Fruit fly (Drosophila melanogaster) whole organism, wandering third instar larva: Measurements from ENCODE around the gene CG13616.

Experiments used
- Abd-B ChIP-seq: fragments of >200 bp; optimal IDR thresholded peaks from 2 replicates; lab custom pipeline; 2017; ENCODE audit warnings: missing biosample characterization, missing genetic modification characterization
- CG32264 ChIP-seq: fragments of 200-800 bp; sonication (Bioruptor generic); optimal IDR thresholded peaks from 2 replicates; lab custom pipeline; 2016; ENCODE audit warnings: missing biosample characterization, missing genetic modification characterization
- CG9705 ChIP-seq: fragments of 200-800 bp; sonication (Bioruptor generic); optimal IDR thresholded peaks from 2 replicates; lab custom pipeline; 2018; ENCODE audit warnings: missing biosample characterization, mild to moderate bottlenecking, missing genetic modification characterization
- CrebA ChIP-seq: fragments of 200-800 bp; sonication (Bioruptor generic); optimal IDR thresholded peaks from 2 replicates; lab custom pipeline; 2016; ENCODE audit warnings: missing biosample characterization, mild to moderate bottlenecking, missing genetic modification characterization, borderline replicate concordance
- Dfd ChIP-seq: fragments of >200 bp; optimal IDR thresholded peaks from 2 replicates; lab custom pipeline; 2017; ENCODE audit warnings: missing biosample characterization, missing genetic modification characterization
- Dif ChIP-seq: fragments of 200-275, 200-300 bp; sonication (Bioruptor generic); optimal IDR thresholded peaks from 2 replicates; lab custom pipeline; 2018; ENCODE audit warnings: missing biosample characterization, missing genetic modification characterization; ENCODE audit not compliant: partially characterized antibody
- GATAd ChIP-seq: sonication (Bioruptor generic); optimal IDR thresholded peaks from 2 replicates; lab custom pipeline; 2016; ENCODE audit warnings: missing biosample characterization, missing genetic modification characterization
- HLH106 ChIP-seq: fragments of 200-800 bp; optimal IDR thresholded peaks from 3 replicates; lab custom pipeline; 2019; ENCODE audit warnings: missing biosample characterization, mild to moderate bottlenecking, missing genetic modification characterization, moderate library complexity
- Hnf4 ChIP-seq: fragments of 200-800 bp; sonication (Bioruptor generic); optimal IDR thresholded peaks from 2 replicates; lab custom pipeline; 2016; ENCODE audit warnings: missing biosample characterization, mild to moderate bottlenecking, missing genetic modification characterization
- Hr78 ChIP-seq: fragments of >200 bp; optimal IDR thresholded peaks from 2 replicates; lab custom pipeline; 2017; ENCODE audit warnings: missing biosample characterization, missing genetic modification characterization
- Hr83 ChIP-seq: fragments of 200-300 bp; sonication (Bioruptor generic); optimal IDR thresholded peaks from 2 replicates; lab custom pipeline; 2016; ENCODE audit warnings: missing biosample characterization, mild to moderate bottlenecking, missing genetic modification characterization, moderate library complexity; ENCODE audit not compliant: poor library complexity, severe bottlenecking
- Jra ChIP-seq: sonication (Bioruptor generic); optimal IDR thresholded peaks from 2 replicates; lab custom pipeline; 2016; ENCODE audit warnings: missing biosample characterization, missing genetic modification characterization
- Myc ChIP-seq: fragments of >200 bp; optimal IDR thresholded peaks from 2 replicates; lab custom pipeline; 2017
- N ChIP-seq: fragments of >200 bp; optimal IDR thresholded peaks from 2 replicates; lab custom pipeline; 2018; ENCODE audit warnings: missing biosample characterization, missing external identifiers, missing genetic modification characterization
- Rel ChIP-seq, 2 experiments: fragments of 200-800 bp; sonication (Bioruptor generic) in 1 of 2; optimal IDR thresholded peaks; 2 replicates in 1 of 2; 3 replicates in 1 of 2; lab custom pipeline; 2016 to 2019; ENCODE audit warnings: mild to moderate bottlenecking in 2 of 2, missing biosample characterization in 2 of 2, missing genetic modification characterization in 2 of 2, moderate library complexity in 1 of 2
- Vsx2 ChIP-seq: fragments of 200-300, 225-300 bp; sonication (Bioruptor generic); optimal IDR thresholded peaks from 2 replicates; lab custom pipeline; 2018; ENCODE audit warnings: missing biosample characterization, missing genetic modification characterization; ENCODE audit not compliant: partially characterized antibody
- br ChIP-seq: fragments of 200-800 bp; sonication (Bioruptor generic); optimal IDR thresholded peaks from 2 replicates; lab custom pipeline; 2016; ENCODE audit warnings: missing biosample characterization, missing genetic modification characterization
- brk ChIP-seq: fragments of 200-800 bp; sonication (Bioruptor generic); optimal IDR thresholded peaks from 2 replicates; lab custom pipeline; 2016; ENCODE audit warnings: missing biosample characterization, mild to moderate bottlenecking, missing genetic modification characterization
- dl ChIP-seq, 2 experiments: fragments of 175-275, 200-275 bp in 1 of 2; fragments of 200-275 bp in 1 of 2; sonication (Bioruptor generic); optimal IDR thresholded peaks; lab custom pipeline; 2018; ENCODE audit warnings: mild to moderate bottlenecking in 2 of 2, missing biosample characterization in 2 of 2, missing genetic modification characterization in 2 of 2, moderate library complexity in 2 of 2; ENCODE audit not compliant: partially characterized antibody in 2 of 2, insufficient read depth in 1 of 2
- dmrt93B ChIP-seq: fragments of 200-800 bp; sonication (Bioruptor generic); optimal IDR thresholded peaks from 2 replicates; lab custom pipeline; 2018; ENCODE audit warnings: missing biosample characterization, mild to moderate bottlenecking, missing genetic modification characterization
- ey ChIP-seq: fragments of 200-800 bp; sonication (Bioruptor generic); optimal IDR thresholded peaks from 2 replicates; lab custom pipeline; 2016; ENCODE audit warnings: missing biosample characterization, missing genetic modification characterization
- foxo ChIP-seq, 2 experiments: fragments of 200-800 bp; sonication (Bioruptor generic); optimal IDR thresholded peaks; 2 replicates in 1 of 2; 3 replicates in 1 of 2; lab custom pipeline; 2016 to 2017; ENCODE audit warnings: missing biosample characterization in 2 of 2, missing genetic modification characterization in 2 of 2
- fru ChIP-seq: fragments of 200-800 bp; sonication (Bioruptor generic); optimal IDR thresholded peaks from 3 replicates; lab custom pipeline; 2016; ENCODE audit warnings: missing biosample characterization, mild to moderate bottlenecking, missing genetic modification characterization
- lola ChIP-seq: fragments of >200 bp; optimal IDR thresholded peaks from 2 replicates; lab custom pipeline; 2017; ENCODE audit warnings: missing biosample characterization, missing genetic modification characterization
- pan ChIP-seq: fragments of >200 bp; optimal IDR thresholded peaks from 2 replicates; lab custom pipeline; 2017
- psq ChIP-seq: fragments of 200-800 bp; sonication (Bioruptor generic); optimal IDR thresholded peaks from 3 replicates; lab custom pipeline; 2017; ENCODE audit warnings: missing biosample characterization, mild to moderate bottlenecking, missing genetic modification characterization, moderate library complexity
- rgr ChIP-seq: fragments of 200-800 bp; sonication (Bioruptor generic); optimal IDR thresholded peaks from 3 replicates; lab custom pipeline; 2016; ENCODE audit warnings: missing biosample characterization, mild to moderate bottlenecking, missing genetic modification characterization
- sage ChIP-seq: fragments of 200-800 bp; sonication (Bioruptor generic); optimal IDR thresholded peaks from 2 replicates; lab custom pipeline; 2016; ENCODE audit warnings: missing biosample characterization, mild to moderate bottlenecking, missing genetic modification characterization
- sv ChIP-seq: fragments of 200-800 bp; sonication (Bioruptor generic); optimal IDR thresholded peaks from 3 replicates; lab custom pipeline; 2016; ENCODE audit warnings: missing biosample characterization, missing genetic modification characterization
- tai ChIP-seq: sonication (Bioruptor generic); optimal IDR thresholded peaks from 2 replicates; lab custom pipeline; 2016; ENCODE audit warnings: missing biosample characterization, missing genetic modification characterization
- usp ChIP-seq: fragments of >200 bp; optimal IDR thresholded peaks from 2 replicates; lab custom pipeline; 2017; ENCODE audit warnings: missing biosample characterization, missing genetic modification characterization
- woc ChIP-seq: sonication (Bioruptor generic); optimal IDR thresholded peaks from 2 replicates; lab custom pipeline; 2016; ENCODE audit warnings: missing biosample characterization, mild to moderate bottlenecking, missing genetic modification characterization

Gene CG13616

DNA sequence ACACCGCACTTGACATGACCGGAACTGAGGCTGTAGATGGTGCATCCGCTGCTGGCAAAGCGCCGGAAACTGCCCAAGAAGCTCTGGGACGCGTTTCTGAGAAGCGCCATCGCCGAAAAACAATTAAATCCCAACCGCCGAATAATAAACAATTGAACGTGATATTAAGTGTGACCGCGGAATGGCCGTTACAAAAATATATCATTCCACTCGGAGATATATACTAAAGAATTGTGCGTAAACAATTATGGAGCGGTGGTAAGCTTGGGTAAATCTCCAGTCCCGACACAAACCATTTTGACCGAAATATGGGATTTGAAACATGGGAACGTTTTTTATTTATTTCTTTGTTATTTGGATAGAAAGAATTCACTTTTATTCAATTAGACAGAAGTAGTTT, 32.7 kb upstream of the CG13616 start, which contains the start of gene CG18528:
CG18528 (minus strand) TSS at position 188 of the 400 bp plus-strand sequence.
- no peak for TF ChIP-seq Vsx2 (GFP tag; lab: Kevin White, UChicago)
- TF ChIP-seq Myc, result peak; percentile 57
- no peak for TF ChIP-seq Hnf4 (GFP tag; lab: Kevin White, UChicago)

DNA sequence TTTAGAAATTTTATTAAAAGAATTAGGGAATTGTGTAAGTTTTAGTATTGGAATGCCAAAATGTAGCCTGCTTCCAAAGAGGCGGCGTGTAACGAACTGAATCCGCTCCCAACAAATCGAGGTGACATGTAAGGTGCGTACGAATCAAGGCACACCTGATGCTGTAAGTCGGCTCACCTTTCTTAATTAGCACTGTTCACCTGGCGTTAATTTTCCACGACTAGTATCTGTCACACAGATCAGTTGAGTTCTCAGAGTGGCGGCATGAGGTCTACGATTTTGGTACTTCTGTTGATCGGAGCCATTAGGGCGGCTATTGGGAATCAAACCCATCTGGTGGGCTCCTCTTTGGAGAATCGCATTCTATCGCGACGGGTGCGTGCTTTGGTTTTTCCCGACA, 31.1 kb upstream of the CG13616 start, which contains the start of the genes CG5762 and CG33339:
CG5762 (minus strand) TSS at position 101 of the 400 bp plus-strand sequence.
CG33339 (plus strand) TSS at position 265 of the 400 bp plus-strand sequence.
- TF ChIP-seq CG32264 (GFP tag; lab: Kevin White, UChicago) (no peak), sage (GFP tag; lab: Kevin White, UChicago) (no peak), pan (no peak), rgr (GFP tag; lab: Kevin White, UChicago) (no peak), Abd-B (GFP tag; lab: Kevin White, UChicago) (no peak), foxo (GFP tag; optimal IDR thresholded peaks at IDR 0.05; lab: Kevin White, UChicago) (no peak), Jra (GFP tag; lab: Kevin White, UChicago) (no peak), CG9705 (GFP tag; lab: Kevin White, UChicago) (no peak), lola (no peak), br (GFP tag; lab: Kevin White, UChicago) (no peak), sv (GFP tag; lab: Kevin White, UChicago) (no peak), usp (no peak), dl (GFP tag; optimal IDR thresholded peaks at IDR 0.05; lab: Kevin White, UChicago; ENCODE audit: insufficient read depth in 1 of 2, partially characterized antibody in 2 of 2) (no peak), N (no peak), Myc (no peak), woc (GFP tag; lab: Kevin White, UChicago) (no peak), Hr78 (GFP tag; lab: Kevin White, UChicago) (no peak), tai (GFP tag; lab: Kevin White, UChicago) (no peak), Rel (GFP tag; optimal IDR thresholded peaks at IDR 0.05; lab: Kevin White, UChicago) (no peak), Rel (tag; optimal IDR thresholded peaks at IDR 0.05; lab: Kevin White, UChicago) (no peak)

DNA sequence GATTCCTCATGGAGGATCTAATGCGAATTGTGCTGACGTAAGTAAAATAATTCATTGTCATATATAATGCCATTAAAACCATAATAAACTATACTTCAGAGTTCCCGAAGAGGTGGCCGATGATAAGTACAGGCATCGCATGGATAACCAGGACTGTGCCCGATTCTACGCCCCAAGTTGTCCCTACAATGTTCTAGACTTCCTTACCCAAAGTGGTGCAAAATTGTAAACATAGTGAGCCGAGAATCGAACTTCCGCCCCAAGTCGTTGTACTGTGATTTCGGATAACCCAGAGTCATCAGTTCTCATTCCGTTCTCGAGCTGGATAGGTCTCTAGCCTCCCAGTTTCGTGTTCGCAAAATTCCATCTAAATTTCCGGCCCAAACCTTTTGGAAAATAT, 29.9 kb upstream of the CG13616 start, which contains the start of gene CG33340:
CG33340 (plus strand) TSS at position 301 of the 400 bp plus-strand sequence.
- TF ChIP-seq ey (GFP tag; lab: Kevin White, UChicago) (no peak), rgr (GFP tag; lab: Kevin White, UChicago) (no peak), Rel (GFP tag; optimal IDR thresholded peaks at IDR 0.05; lab: Kevin White, UChicago) (no peak), Rel (tag; optimal IDR thresholded peaks at IDR 0.05; lab: Kevin White, UChicago) (no peak), lola (no peak), pan (no peak), usp (no peak), HLH106 (tag; lab: Kevin White, UChicago) (no peak), Dif (GFP tag; lab: Kevin White, UChicago) (no peak), Hr83 (GFP tag; lab: Kevin White, UChicago) (no peak), psq (GFP tag; lab: Kevin White, UChicago) (no peak), brk (GFP tag; lab: Kevin White, UChicago) (no peak), Myc (no peak), Hr78 (GFP tag; lab: Kevin White, UChicago) (no peak), GATAd (GFP tag; lab: Kevin White, UChicago) (no peak), fru (GFP tag; lab: Kevin White, UChicago) (no peak), Dfd (no peak)

DNA sequence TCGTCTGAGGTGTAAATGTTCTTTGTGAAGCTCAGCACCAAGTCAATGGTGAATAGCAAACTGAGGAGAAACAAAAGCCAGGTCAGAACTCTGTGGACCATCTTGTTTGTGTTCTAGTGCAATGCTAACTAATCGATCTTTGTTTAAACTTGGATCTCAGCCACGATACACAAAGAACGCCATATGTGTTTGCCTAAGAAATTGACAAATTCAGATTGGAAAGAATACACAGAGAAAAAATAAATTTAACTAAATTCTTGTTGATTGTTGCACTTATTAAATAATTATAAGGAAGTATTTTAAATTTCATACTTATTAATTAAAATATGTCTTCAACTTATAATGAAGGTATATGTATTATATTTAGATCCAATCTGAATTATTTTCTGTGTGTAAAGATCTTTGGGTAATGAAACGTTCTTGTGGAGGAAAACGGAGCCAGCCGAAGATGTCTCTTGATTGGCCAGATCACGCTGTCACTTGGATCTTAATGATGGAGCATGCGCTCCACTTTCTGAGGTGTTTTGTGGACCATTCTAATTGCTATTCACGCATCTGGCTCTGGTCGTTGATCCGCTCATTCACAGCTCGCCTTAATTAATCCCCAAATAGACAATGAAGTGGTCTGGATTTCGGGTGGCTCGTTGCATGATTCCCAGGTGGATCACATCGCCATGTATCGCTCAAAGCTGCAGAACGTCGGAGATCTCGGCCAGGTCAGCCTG, 27.6 kb upstream of the CG13616 start, which contains the start of the genes CG17784 and CG13613:
CG17784 (minus strand) TSS at position 101 of the 725 bp plus-strand sequence.
CG13613 (plus strand) TSS at position 675 of the 725 bp plus-strand sequence.
- TF ChIP-seq Hr83 (GFP tag; lab: Kevin White, UChicago) (no peak), dl (GFP tag; optimal IDR thresholded peaks at IDR 0.05; lab: Kevin White, UChicago; ENCODE audit: insufficient read depth in 1 of 2, partially characterized antibody in 2 of 2) (no peak), CrebA (no peak), Abd-B (GFP tag; lab: Kevin White, UChicago) (no peak), Dfd (no peak), dmrt93B (GFP tag; lab: Kevin White, UChicago) (no peak)
